Fruit fly (Drosophila melanogaster): ENCODE measurements around the gene Eip74EF.
A peak's percentile ranks its signal among the peaks of the same experiment; 100 is the strongest.

Eip74EF gene

dm6 chr3L:17555794-17556193, 63.3 kb downstream of the Eip74EF start:
- TF ChIP-seq CG17801 (GFP tag; optimal IDR thresholded peaks at IDR 0.05; ENCODE audit: partially characterized antibody) = no peak

- TF ChIP-seq CG17801 (GFP tag; optimal IDR thresholded peaks at IDR 0.05; ENCODE audit: partially characterized antibody) = no peak
These were observed 69.9 kb downstream of the Eip74EF start, which contains the start of the genes Jon74E and CG7542 for dm6 chr3L:17549049-17549876. Jon74E (minus strand) TSS chr3L:17549127. CG7542 (plus strand) TSS chr3L:17549826.

- no peak for TF ChIP-seq CG17801 (GFP tag; optimal IDR thresholded peaks at IDR 0.05; ENCODE audit: partially characterized antibody)
These were observed 79.1 kb downstream of the Eip74EF start for dm6 chr3L:17540004-17540403.

- TF ChIP-seq CG17801 (GFP tag; optimal IDR thresholded peaks at IDR 0.05; ENCODE audit: partially characterized antibody) = no peak
These were observed 80.2 kb downstream of the Eip74EF start for dm6 chr3L:17538907-17539306.

dm6 chr3L:17538250-17538649, 80.9 kb downstream of the Eip74EF start:
- no peak for TF ChIP-seq CG17801 (GFP tag; optimal IDR thresholded peaks at IDR 0.05; ENCODE audit: partially characterized antibody)

dm6 chr3L:17535768-17536167, 83.4 kb downstream of the Eip74EF start:
- no peak for TF ChIP-seq CG17801 (GFP tag; optimal IDR thresholded peaks at IDR 0.05; ENCODE audit: partially characterized antibody)

- no peak for TF ChIP-seq CG17801 (GFP tag; optimal IDR thresholded peaks at IDR 0.05; ENCODE audit: partially characterized antibody)
These were observed 84.7 kb downstream of the Eip74EF start for dm6 chr3L:17534396-17534795.

- no peak for TF ChIP-seq CG17801 (GFP tag; optimal IDR thresholded peaks at IDR 0.05; ENCODE audit: partially characterized antibody)
These were observed 85.4 kb downstream of the Eip74EF start for dm6 chr3L:17533745-17534144.

- peak; percentile 72 for TF ChIP-seq CG17801 (GFP tag; optimal IDR thresholded peaks at IDR 0.05; ENCODE audit: partially characterized antibody)
These were observed 86.0 kb downstream of the Eip74EF start for dm6 chr3L:17532898-17533700.

dm6 chr3L:17532197-17532596, 86.9 kb downstream of the Eip74EF start:
- no peak for TF ChIP-seq CG17801 (GFP tag; optimal IDR thresholded peaks at IDR 0.05; ENCODE audit: partially characterized antibody)

- peak; percentile 8 for TF ChIP-seq CG17801 (GFP tag; optimal IDR thresholded peaks at IDR 0.05; ENCODE audit: partially characterized antibody)
These were observed 87.7 kb downstream of the Eip74EF start for dm6 chr3L:17531397-17531796.

- TF ChIP-seq CG17801 (GFP tag; optimal IDR thresholded peaks at IDR 0.05; ENCODE audit: partially characterized antibody) = peak; percentile 25
These were observed 88.5 kb downstream of the Eip74EF start for dm6 chr3L:17530471-17531149.

- no peak for TF ChIP-seq CG17801 (GFP tag; optimal IDR thresholded peaks at IDR 0.05; ENCODE audit: partially characterized antibody)
These were observed 89.5 kb downstream of the Eip74EF start, which contains the start of the genes Edc3 and Nedd4 for dm6 chr3L:17529511-17530194. Edc3 (minus strand) TSS chr3L:17529861. Nedd4 (plus strand) TSS chr3L:17530081.

dm6 chr3L:17513893-17514616, 105.1 kb downstream of the Eip74EF start, which contains the start of the genes U4-U6-60K and CG7564:
U4-U6-60K (minus strand) TSS chr3L:17513912.
CG7564 (plus strand) TSS chr3L:17514298.
- peak; percentile 2 for TF ChIP-seq CG17801 (GFP tag; optimal IDR thresholded peaks at IDR 0.05; ENCODE audit: partially characterized antibody)

Measured in ovary, adult (tissue).